Fruit fly (Drosophila melanogaster) Kc167 (cell line): ENCODE measurements around the gene Rsbp15.

ENCODE experiments used
- h ChIP-seq: fragments of >200 bp; optimal IDR thresholded peaks from 3 replicates; lab custom pipeline; 2018; ENCODE audit warnings: missing external identifiers
- insv ChIP-seq: fragments of >200 bp; optimal IDR thresholded peaks from 3 replicates; lab custom pipeline; 2018; ENCODE audit warnings: missing external identifiers
- psq ChIP-seq: fragments of >200 bp; optimal IDR thresholded peaks from 2 replicates; lab custom pipeline; 2017; ENCODE audit warnings: missing external identifiers

- TF ChIP-seq h (no peak), insv (no peak), psq (lab: Kevin White, UChicago) (no peak)
Measured at dm6 chr3R:12222093-12222492, at the start of gene Rsbp15.
